Fruit fly (Drosophila melanogaster) whole organism, embryonic: ENCODE data around the gene Fitm.

Experiments
- Adf1 ChIP-seq: fragments of 200-800 bp; sonication (Bioruptor generic); IDR thresholded peaks from 2 replicates; pipeline ENCODE4 v1.3.6; 2022; ENCODE audit warnings: missing biosample characterization, missing genetic modification characterization
- Atf-2 ChIP-seq: fragments of 200-800 bp; sonication (Bioruptor generic); optimal IDR thresholded peaks from 2 replicates; lab custom pipeline; 2016; ENCODE audit warnings: missing biosample characterization, missing genetic modification characterization
- Blimp-1 ChIP-seq: fragments of 200-800 bp; sonication (Bioruptor generic); optimal IDR thresholded peaks from 3 replicates; lab custom pipeline; 2018; ENCODE audit warnings: missing biosample characterization, missing genetic modification characterization, mild to moderate bottlenecking, moderate library complexity, missing genetic modification reagents
- BtbVII ChIP-seq: fragments of 200-800 bp; sonication (Bioruptor generic); optimal IDR thresholded peaks from 3 replicates; lab custom pipeline; 2017; ENCODE audit warnings: missing biosample characterization, mild to moderate bottlenecking, missing genetic modification characterization
- CG11504 ChIP-seq: fragments of 200-800 bp; sonication (Bioruptor generic); optimal IDR thresholded peaks from 3 replicates; lab custom pipeline; 2019; ENCODE audit warnings: missing biosample characterization, mild to moderate bottlenecking, missing genetic modification characterization, moderate library complexity
- CG12104 ChIP-seq: fragments of 200-800 bp; sonication (Bioruptor generic); optimal IDR thresholded peaks from 3 replicates; lab custom pipeline; 2016; ENCODE audit warnings: missing biosample characterization, missing genetic modification characterization
- CG1603 ChIP-seq: fragments of 200-800 bp; sonication (Bioruptor generic); optimal IDR thresholded peaks from 2 replicates; lab custom pipeline; 2019; ENCODE audit warnings: missing biosample characterization, mild to moderate bottlenecking, missing genetic modification characterization, moderate library complexity
- CG18476 ChIP-seq: fragments of 200-800 bp; sonication (Bioruptor generic); optimal IDR thresholded peaks from 2 replicates; lab custom pipeline; 2016; ENCODE audit warnings: missing biosample characterization, mild to moderate bottlenecking, missing genetic modification characterization
- CG4328 ChIP-seq: fragments of 200-800 bp; sonication (Bioruptor generic); optimal IDR thresholded peaks from 3 replicates; lab custom pipeline; 2017; ENCODE audit warnings: missing biosample characterization, missing genetic modification reagents, missing genetic modification characterization
- CG7786 ChIP-seq: fragments of 200-800 bp; sonication (Bioruptor generic); optimal IDR thresholded peaks from 2 replicates; lab custom pipeline; 2016; ENCODE audit warnings: missing biosample characterization, missing genetic modification characterization
- CG8290 ChIP-seq, 3 experiments: fragments of 200-800 bp; sonication (Bioruptor generic); optimal IDR thresholded peaks; 2 replicates each; lab custom pipeline; 2016 to 2019; ENCODE audit warnings: missing biosample characterization in 3 of 3, missing genetic modification characterization in 3 of 3, mild to moderate bottlenecking in 2 of 3, moderate library complexity in 1 of 3
- CG9437 ChIP-seq: fragments of 200-800 bp; sonication (Bioruptor generic); optimal IDR thresholded peaks from 2 replicates; lab custom pipeline; 2018; ENCODE audit warnings: missing biosample characterization, mild to moderate bottlenecking, missing genetic modification characterization
- CG9727 ChIP-seq: fragments of 200-800 bp; sonication (Bioruptor generic); optimal IDR thresholded peaks from 3 replicates; lab custom pipeline; 2017; ENCODE audit warnings: missing biosample characterization, mild to moderate bottlenecking, missing genetic modification characterization
- CoRest ChIP-seq: fragments of 200-800 bp; sonication (Bioruptor generic); optimal IDR thresholded peaks from 3 replicates; lab custom pipeline; 2018; ENCODE audit warnings: missing biosample characterization, mild to moderate bottlenecking, missing genetic modification characterization, moderate library complexity
- D ChIP-seq, 2 experiments: fragments of 200-800 bp in 1 of 2; fragments of >200 bp in 1 of 2; sonication (Bioruptor generic) in 1 of 2; optimal IDR thresholded peaks; 2 replicates in 1 of 2; 3 replicates in 1 of 2; lab custom pipeline; 2017; ENCODE audit warnings: mild to moderate bottlenecking in 1 of 2, missing biosample characterization in 1 of 2, missing genetic modification characterization in 1 of 2, missing genetic modification reagents in 1 of 2
- Ets65A ChIP-seq: fragments of 200-800 bp; sonication (Bioruptor generic); peaks from one replicate; lab custom pipeline; 2016; ENCODE audit warnings: missing biosample characterization, missing genetic modification characterization
- Fer1 ChIP-seq: fragments of 200-800 bp; sonication (Bioruptor generic); optimal IDR thresholded peaks from 2 replicates; lab custom pipeline; 2017; ENCODE audit warnings: missing biosample characterization, mild to moderate bottlenecking, missing genetic modification characterization
- Hr51 ChIP-seq, 2 experiments: fragments of 200-800 bp; sonication (Bioruptor generic); optimal IDR thresholded peaks; 2 replicates in 1 of 2; 3 replicates in 1 of 2; lab custom pipeline; 2016 to 2018; ENCODE audit warnings: missing biosample characterization in 2 of 2, missing genetic modification characterization in 2 of 2, mild to moderate bottlenecking in 1 of 2, moderate library complexity in 1 of 2
- NK7.1 ChIP-seq: fragments of 200-800 bp; sonication (Bioruptor generic); optimal IDR thresholded peaks from 3 replicates; lab custom pipeline; 2016; ENCODE audit warnings: missing biosample characterization, missing genetic modification characterization
- Oaz ChIP-seq: fragments of 200-800 bp; sonication (Bioruptor generic); IDR thresholded peaks from 2 replicates; pipeline ENCODE4 v1.3.6; 2022; ENCODE audit warnings: missing biosample characterization, missing genetic modification characterization
- Oli ChIP-seq: fragments of 200-800 bp; sonication (Bioruptor generic); optimal IDR thresholded peaks from 2 replicates; lab custom pipeline; 2018; ENCODE audit warnings: missing biosample characterization, mild to moderate bottlenecking, missing genetic modification characterization, moderate library complexity
- PHDP ChIP-seq: fragments of 200-800 bp; sonication (Bioruptor generic); optimal IDR thresholded peaks from 3 replicates; lab custom pipeline; 2018; ENCODE audit warnings: missing biosample characterization, mild to moderate bottlenecking, missing genetic modification characterization, moderate library complexity
- Ravus ChIP-seq: fragments of 200-800 bp; sonication (Bioruptor generic); IDR thresholded peaks from 2 replicates; pipeline ENCODE4 v1.3.6; 2022; ENCODE audit warnings: missing biosample characterization, missing genetic modification characterization
- Ssrp ChIP-seq: fragments of 200-800 bp; sonication (Bioruptor generic); optimal IDR thresholded peaks from 2 replicates; lab custom pipeline; 2018; ENCODE audit warnings: missing biosample characterization, mild to moderate bottlenecking, missing genetic modification characterization, moderate library complexity
- Xrp1 ChIP-seq: fragments of 200-800 bp; sonication (Bioruptor generic); IDR thresholded peaks from 2 replicates; pipeline ENCODE4 v1.3.6; 2022; ENCODE audit warnings: missing biosample characterization, missing genetic modification characterization
- bsh ChIP-seq, 2 experiments: fragments of 200-800 bp; sonication (Bioruptor generic); optimal IDR thresholded peaks; 2 replicates each; lab custom pipeline; 2017 to 2018; ENCODE audit warnings: mild to moderate bottlenecking in 2 of 2, missing biosample characterization in 2 of 2, missing genetic modification characterization in 2 of 2, moderate library complexity in 1 of 2
- caup ChIP-seq: fragments of 200-800 bp; sonication (Bioruptor generic); optimal IDR thresholded peaks from 3 replicates; lab custom pipeline; 2017; ENCODE audit warnings: missing biosample characterization, mild to moderate bottlenecking, missing genetic modification characterization, moderate library complexity; ENCODE audit not compliant: severe bottlenecking
- ci ChIP-seq: fragments of 200-800 bp; sonication (Bioruptor generic); IDR thresholded peaks from 3 replicates; pipeline ENCODE4 v1.3.6; 2022; ENCODE audit warnings: missing biosample characterization, missing genetic modification characterization
- eve ChIP-seq, 2 experiments: fragments of >200 bp; optimal IDR thresholded peaks; 2 replicates each; lab custom pipeline; 2017; ENCODE audit warnings: missing biosample characterization in 2 of 2, missing genetic modification characterization in 2 of 2
- fd96Cb ChIP-seq: fragments of 200-800 bp; sonication (Bioruptor generic); optimal IDR thresholded peaks from 2 replicates; lab custom pipeline; 2018; ENCODE audit warnings: missing biosample characterization, mild to moderate bottlenecking, missing genetic modification characterization, moderate library complexity
- gcm ChIP-seq: fragments of 200-800 bp; sonication (Bioruptor generic); optimal IDR thresholded peaks from 2 replicates; lab custom pipeline; 2019; ENCODE audit warnings: missing biosample characterization, mild to moderate bottlenecking, missing genetic modification characterization, moderate library complexity
- hkb ChIP-seq, 2 experiments: fragments of 200-800 bp in 1 of 2; fragments of >200 bp in 1 of 2; sonication (Bioruptor generic) in 1 of 2; IDR thresholded peaks in 1 of 2; optimal IDR thresholded peaks in 1 of 2; 2 replicates each; pipeline versions ENCODE4 v1.3.6 to Lab custom; 2017 to 2022; ENCODE audit warnings: missing biosample characterization in 1 of 2, missing genetic modification characterization in 1 of 2
- ind ChIP-seq: fragments of 200-800 bp; sonication (Bioruptor generic); optimal IDR thresholded peaks from 3 replicates; lab custom pipeline; 2016; ENCODE audit warnings: missing biosample characterization, missing genetic modification characterization
- jing ChIP-seq: fragments of 200-800 bp; sonication (Bioruptor generic); optimal IDR thresholded peaks from 2 replicates; lab custom pipeline; 2018; ENCODE audit warnings: missing biosample characterization, mild to moderate bottlenecking, missing genetic modification characterization
- lab ChIP-seq: fragments of 200-800 bp; sonication (Bioruptor generic); optimal IDR thresholded peaks from 3 replicates; lab custom pipeline; 2017; ENCODE audit warnings: missing biosample characterization, missing genetic modification characterization, mild to moderate bottlenecking, moderate library complexity, missing genetic modification reagents
- mam ChIP-seq: fragments of 200-800 bp; sonication (Bioruptor generic); optimal IDR thresholded peaks from 3 replicates; lab custom pipeline; 2016; ENCODE audit warnings: missing biosample characterization, missing genetic modification characterization
- nmo ChIP-seq: fragments of 200-800 bp; sonication (Bioruptor generic); optimal IDR thresholded peaks from 2 replicates; lab custom pipeline; 2018; ENCODE audit warnings: missing biosample characterization, mild to moderate bottlenecking, missing genetic modification characterization, moderate library complexity
- odd ChIP-seq: fragments of 200-800 bp; sonication (Bioruptor generic); optimal IDR thresholded peaks from 2 replicates; lab custom pipeline; 2017; ENCODE audit warnings: missing biosample characterization, mild to moderate bottlenecking, missing genetic modification characterization
- prd ChIP-seq, 3 experiments: fragments of >200 bp in 2 of 3; fragments of 200-800 bp in 1 of 3; sonication (Bioruptor generic) in 1 of 3; optimal IDR thresholded peaks in 2 of 3; IDR thresholded peaks in 1 of 3; 2 replicates in 2 of 3; 3 replicates in 1 of 3; pipeline versions ENCODE4 v1.3.6 to Lab custom; 2017 to 2022; ENCODE audit warnings: missing biosample characterization in 1 of 3, missing genetic modification characterization in 1 of 3
- row ChIP-seq: fragments of 200-800 bp; sonication (Bioruptor generic); IDR thresholded peaks from 3 replicates; pipeline ENCODE4 v1.3.6; 2022; ENCODE audit warnings: missing biosample characterization, missing genetic modification characterization
- sima ChIP-seq: fragments of 200-800 bp; sonication (Bioruptor generic); optimal IDR thresholded peaks from 2 replicates; lab custom pipeline; 2016; ENCODE audit warnings: missing biosample characterization, missing genetic modification characterization
- sisA ChIP-seq: fragments of 200-800 bp; sonication (Bioruptor generic); IDR thresholded peaks from 2 replicates; pipeline ENCODE4 v1.3.6; 2022; ENCODE audit warnings: missing biosample characterization, missing genetic modification characterization
- so ChIP-seq: fragments of 200-800 bp; sonication (Bioruptor generic); IDR thresholded peaks from 3 replicates; pipeline ENCODE4 v1.3.6; 2022; ENCODE audit warnings: missing biosample characterization, missing genetic modification characterization
- sqz ChIP-seq: fragments of 200-800 bp; sonication (Bioruptor generic); optimal IDR thresholded peaks from 3 replicates; lab custom pipeline; 2018; ENCODE audit warnings: missing biosample characterization, mild to moderate bottlenecking, missing genetic modification characterization
- ssp ChIP-seq: fragments of 200-800 bp; sonication (Bioruptor generic); IDR thresholded peaks from 2 replicates; pipeline ENCODE4 v1.3.6; 2022; ENCODE audit warnings: missing biosample characterization, missing genetic modification characterization
- tio ChIP-seq: fragments of 200-800 bp; sonication (Bioruptor generic); optimal IDR thresholded peaks from 2 replicates; lab custom pipeline; 2017; ENCODE audit warnings: missing biosample characterization, missing genetic modification characterization, inconsistent platforms
- unpg ChIP-seq: fragments of 200-800 bp; sonication (Bioruptor generic); optimal IDR thresholded peaks from 3 replicates; lab custom pipeline; 2018; ENCODE audit warnings: missing biosample characterization, mild to moderate bottlenecking, missing genetic modification characterization, moderate library complexity

The Fitm gene

dm6 chr3L:5188402-5188801 lies 42.5 kb upstream of the Fitm start (continued):
- TF ChIP-seq Adf1 (no peak), hkb (optimal IDR thresholded peaks at IDR 0.05; lab: Kevin White, UChicago) (no peak), hkb (GFP tag; IDR thresholded peaks at IDR 0.05; lab: Robert Waterston, UW) (0 out of 2 replicates have a peak, but pooled peaks have one; percentile 14), CG18476 (no peak), sima (GFP tag; lab: Kevin White, UChicago) (no peak), eve (GFP tag; optimal IDR thresholded peaks at IDR 0.05; lab: Kevin White, UChicago) (peak in 1 of 2 experiments; percentile 5), tio (GFP tag; lab: Kevin White, UChicago) (peak; percentile 43), Fer1 (GFP tag; lab: Kevin White, UChicago) (peak; percentile 9), BtbVII (GFP tag; lab: Kevin White, UChicago) (no peak), bsh (GFP tag; optimal IDR thresholded peaks at IDR 0.05; lab: Kevin White, UChicago) (peak; percentile 33 to 53), CG4328 (GFP tag; lab: Kevin White, UChicago) (no peak), odd (GFP tag; lab: Kevin White, UChicago) (no peak), Hr51 (GFP tag; optimal IDR thresholded peaks at IDR 0.05; lab: Kevin White, UChicago) (peak in 1 of 2 experiments; percentile 39), caup (GFP tag; lab: Kevin White, UChicago) (peak; percentile 40), Atf-2 (GFP tag; lab: Kevin White, UChicago) (no peak), fd96Cb (no peak), CG8290 (GFP tag; optimal IDR thresholded peaks at IDR 0.05; lab: Kevin White, UChicago) (no peak), CG8290 (tag; optimal IDR thresholded peaks at IDR 0.05; lab: Kevin White, UChicago) (no peak), row (GFP tag; lab: Robert Waterston, UW) (peak; percentile 37; the same call in 1 of the 3 replicates), nmo (GFP tag; lab: Kevin White, UChicago) (peak; percentile 26), NK7.1 (GFP tag; lab: Kevin White, UChicago) (peak; percentile 8), unpg (GFP tag; lab: Kevin White, UChicago) (peak; percentile 31), CG12104 (GFP tag; lab: Kevin White, UChicago) (peak; percentile 1), sisA (GFP tag; lab: Robert Waterston, UW) (0 out of 2 replicates have a peak, but pooled peaks have one; percentile 12), Xrp1 (peak; percentile 31; the same call in 1 of the 2 replicates), sqz (no peak), Blimp-1 (peak; percentile 16), gcm (GFP tag; lab: Kevin White, UChicago) (peak; percentile 28), Oli (peak; percentile 57), CG11504 (tag; lab: Kevin White, UChicago) (peak; percentile 59), CG1603 (tag; lab: Kevin White, UChicago) (peak; percentile 12), jing (GFP tag; lab: Kevin White, UChicago) (peak; percentile 15), ci (0 out of 3 replicates have a peak, but pooled peaks have one; percentile 30), D (optimal IDR thresholded peaks at IDR 0.05; lab: Kevin White, UChicago) (no peak), D (GFP tag; optimal IDR thresholded peaks at IDR 0.05; lab: Kevin White, UChicago) (peak; percentile 7), CG9437 (GFP tag; lab: Kevin White, UChicago) (peak; percentile 0), Oaz (GFP tag; lab: Robert Waterston, UW) (no peak), ind (GFP tag; lab: Kevin White, UChicago) (peak; percentile 0), Ets65A (peak; percentile 89), mam (GFP tag; lab: Kevin White, UChicago) (peak; percentile 26), so (GFP tag; lab: Robert Waterston, UW) (0 out of 3 replicates have a peak, but pooled peaks have one; percentile 23), CoRest (peak; percentile 15), ssp (no peak), prd (optimal IDR thresholded peaks at IDR 0.05; lab: Kevin White, UChicago) (no peak), prd (GFP tag; IDR thresholded peaks at IDR 0.05; lab: Robert Waterston, UW) (peak; percentile 21; the same call in 1 of the 3 replicates), CG7786 (peak; percentile 1), Ssrp (tag; lab: Kevin White, UChicago) (peak; percentile 2), CG9727 (GFP tag; lab: Kevin White, UChicago) (peak; percentile 19), PHDP (peak; percentile 15), Ravus (GFP tag; lab: Robert Waterston, UW) (no peak), lab (GFP tag; lab: Kevin White, UChicago) (peak; percentile 40)
